Fruit fly (Drosophila melanogaster): Measurements from ENCODE around the gene Cyp4ac1.

Gene Cyp4ac1

dm6 chr2L:5284820-5285219, 21.0 kb downstream of the Cyp4ac1 start:
- TF ChIP-seq noc (tag; optimal IDR thresholded peaks at IDR 0.05): no peak

dm6 chr2L:5285860-5286259, 22.1 kb downstream of the Cyp4ac1 start:
- TF ChIP-seq noc (tag; optimal IDR thresholded peaks at IDR 0.05): no peak

DNA sequence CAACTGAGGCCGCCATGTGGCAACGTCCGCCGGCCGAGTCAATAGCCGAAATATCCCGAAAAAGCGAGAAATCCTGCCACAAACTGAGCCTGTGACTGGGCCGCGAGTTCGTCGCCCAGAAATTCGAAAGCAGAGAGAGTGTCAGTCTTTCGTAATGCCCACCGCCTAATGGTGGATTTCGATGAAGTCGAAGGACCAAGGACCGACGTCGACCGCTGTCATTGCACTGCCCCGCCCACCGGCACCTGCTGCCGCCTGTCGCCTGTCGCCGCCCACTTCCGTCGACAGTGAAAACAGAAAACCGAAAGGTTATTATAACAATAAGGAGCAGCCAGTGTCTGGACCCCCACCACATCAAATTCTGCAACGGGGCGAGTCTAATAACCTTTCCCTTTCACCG, 22.8 kb downstream of the Cyp4ac1 start:
- no peak for TF ChIP-seq noc (tag; optimal IDR thresholded peaks at IDR 0.05)

- TF ChIP-seq noc (tag; optimal IDR thresholded peaks at IDR 0.05): no peak
These were observed 23.9 kb downstream of the Cyp4ac1 start for dm6 chr2L:5287599-5288261.

dm6 chr2L:5288262-5288621, 24.4 kb downstream of the Cyp4ac1 start:
- TF ChIP-seq noc (tag; optimal IDR thresholded peaks at IDR 0.05): no peak

dm6 chr2L:5288721-5289120, 24.9 kb downstream of the Cyp4ac1 start, which contains the start of gene vri:
Gene vri, plus strand, starts transcription at chr2L:5288944.
- TF ChIP-seq noc (tag; optimal IDR thresholded peaks at IDR 0.05): no peak

DNA sequence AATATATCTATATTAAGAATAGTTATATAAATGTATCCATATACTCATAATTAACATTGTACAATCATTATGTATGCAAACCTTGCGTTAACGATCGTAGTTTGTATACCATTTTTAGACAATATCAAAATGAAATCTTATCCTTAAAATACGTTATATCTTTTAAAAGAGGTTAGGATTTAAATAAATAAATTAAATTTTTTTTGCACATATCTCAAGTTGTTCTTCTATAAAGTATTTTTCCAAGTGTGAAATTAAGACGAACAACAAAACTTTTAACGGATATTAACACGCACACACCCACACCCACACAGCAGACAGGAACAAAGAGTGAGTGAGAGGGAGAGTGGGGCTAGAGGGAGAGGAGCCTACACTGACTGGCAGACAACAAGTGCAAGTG, 26.1 kb downstream of the Cyp4ac1 start:
- TF ChIP-seq noc (tag; optimal IDR thresholded peaks at IDR 0.05): no peak

dm6 chr2L:5290530-5290929, 26.7 kb downstream of the Cyp4ac1 start:
- no peak for TF ChIP-seq noc (tag; optimal IDR thresholded peaks at IDR 0.05)

DNA sequence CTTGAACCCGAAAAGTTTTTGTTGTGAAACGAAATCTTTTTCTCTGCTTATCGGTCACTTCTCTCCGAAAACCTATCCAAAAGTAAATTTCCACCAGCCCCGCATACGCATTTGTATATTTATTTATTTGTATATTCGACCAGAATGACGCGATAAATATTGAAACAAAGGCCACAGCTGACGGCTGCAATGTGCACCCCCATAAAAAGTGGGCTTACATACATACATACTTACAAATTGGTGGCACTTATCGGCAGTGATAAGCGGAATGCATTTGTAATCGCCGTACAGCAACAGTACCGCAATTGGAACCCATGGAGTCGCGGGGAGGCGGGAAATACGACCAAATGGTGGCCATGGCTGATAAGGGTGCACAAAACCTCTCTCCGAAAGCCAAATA, 27.4 kb downstream of the Cyp4ac1 start:
- TF ChIP-seq noc (tag; optimal IDR thresholded peaks at IDR 0.05): no peak

dm6 chr2L:5291869-5292642, 28.3 kb downstream of the Cyp4ac1 start:
- no peak for TF ChIP-seq noc (tag; optimal IDR thresholded peaks at IDR 0.05)

DNA sequence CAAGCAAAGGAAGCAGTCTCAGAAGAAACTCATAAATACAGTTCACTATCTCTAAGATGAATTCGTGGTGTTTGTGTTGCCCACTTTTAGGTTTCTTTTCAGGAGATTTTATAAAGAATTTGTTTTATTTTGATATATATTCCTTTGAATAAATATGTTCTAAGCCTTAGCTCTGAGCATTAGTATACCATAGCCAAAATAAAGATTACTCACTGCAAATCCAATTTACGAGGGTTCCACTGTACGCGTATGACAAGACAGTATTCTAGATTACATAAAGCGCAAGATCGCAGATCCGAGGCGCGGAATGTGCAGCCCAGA, 28.8 kb downstream of the Cyp4ac1 start:
- no peak for TF ChIP-seq noc (tag; optimal IDR thresholded peaks at IDR 0.05)

dm6 chr2L:5292977-5293513, 29.2 kb downstream of the Cyp4ac1 start:
- TF ChIP-seq noc (tag; optimal IDR thresholded peaks at IDR 0.05): peak; percentile 44

dm6 chr2L:5294392-5295244, 30.8 kb downstream of the Cyp4ac1 start:
- TF ChIP-seq noc (tag; optimal IDR thresholded peaks at IDR 0.05): no peak

DNA sequence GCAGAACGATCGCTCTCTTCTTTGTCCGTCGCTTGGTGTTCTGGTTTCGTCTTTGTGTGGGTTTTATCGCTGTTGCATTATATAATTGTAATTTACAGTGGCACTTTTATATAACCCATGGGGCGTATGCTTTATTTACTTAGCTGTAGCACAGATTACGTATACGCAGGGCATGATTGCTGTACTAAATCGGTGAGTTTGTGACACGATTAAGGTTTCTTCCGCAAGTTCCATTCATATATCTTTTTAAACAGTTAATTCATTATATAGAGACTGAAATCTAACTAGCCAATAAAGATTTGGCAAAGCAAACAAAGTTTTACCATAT, 31.4 kb downstream of the Cyp4ac1 start:
- TF ChIP-seq noc (tag; optimal IDR thresholded peaks at IDR 0.05): no peak

- no peak for TF ChIP-seq noc (tag; optimal IDR thresholded peaks at IDR 0.05)
These were observed 33.0 kb downstream of the Cyp4ac1 start for dm6 chr2L:5296672-5297288.

- no peak for TF ChIP-seq noc (tag; optimal IDR thresholded peaks at IDR 0.05)
These were observed 33.6 kb downstream of the Cyp4ac1 start for dm6 chr2L:5297289-5297960.

Data from whole organism, larva.